Fruit fly (Drosophila melanogaster): ENCODE data around the gene eyg.

eyg gene

DNA sequence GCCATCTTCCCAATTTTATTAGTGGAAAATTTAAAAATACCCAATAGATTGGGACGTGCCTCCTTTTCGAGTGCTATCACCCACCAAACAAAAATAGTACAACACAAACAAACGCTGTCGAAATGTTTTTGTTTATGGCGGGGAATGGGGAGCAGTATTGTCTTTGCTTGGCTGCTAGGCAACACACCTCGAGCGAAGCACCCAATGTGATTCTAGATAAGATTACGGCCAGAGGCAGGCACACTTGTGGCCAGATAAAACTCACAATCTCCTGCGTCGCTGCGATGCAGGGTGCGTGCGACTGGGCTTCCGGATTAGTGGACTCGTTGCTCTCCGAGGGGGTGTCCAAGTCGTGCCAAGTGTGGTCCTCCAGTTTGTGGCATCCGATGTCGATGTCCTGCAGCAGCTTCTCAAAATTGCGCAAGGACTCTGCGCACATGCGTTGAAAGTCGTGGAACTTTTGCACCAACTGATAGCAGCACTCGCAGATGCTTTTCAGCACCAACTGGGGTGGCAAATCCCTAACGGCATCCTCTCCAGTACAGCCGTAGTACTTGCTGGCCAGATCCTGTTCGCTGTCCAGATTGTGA, 39.2 kb upstream of the eyg start (continued):
- TF ChIP-seq CG10543 (GFP tag; optimal IDR thresholded peaks at IDR 0.05), result peak; percentile 16
- no peak for TF ChIP-seq Oli (tag; optimal IDR thresholded peaks at IDR 0.05)
- TF ChIP-seq ci (GFP tag; IDR thresholded peaks at IDR 0.05), result peak; percentile 55; the same call in 2 of the 3 replicates
- TF ChIP-seq sens (GFP tag), result peak; percentile 68
- TF ChIP-seq CG8359 (GFP tag; optimal IDR thresholded peaks at IDR 0.05; ENCODE audit: borderline replicate concordance), result no peak
- TF ChIP-seq CG13775 (GFP tag; optimal IDR thresholded peaks at IDR 0.05), result no peak
- TF ChIP-seq vvl (GFP tag; IDR thresholded peaks at IDR 0.05), result no peak
- no peak for TF ChIP-seq CG9817 (tag; optimal IDR thresholded peaks at IDR 0.05)
- no peak for TF ChIP-seq Dbx (GFP tag; IDR thresholded peaks at IDR 0.05)
- no peak for TF ChIP-seq crp (GFP tag; optimal IDR thresholded peaks at IDR 0.05)
- TF ChIP-seq grn (GFP tag; optimal IDR thresholded peaks at IDR 0.05), result peak; percentile 95
- no peak for TF ChIP-seq onecut (GFP tag; IDR thresholded peaks at IDR 0.05)
- TF ChIP-seq sug (tag; optimal IDR thresholded peaks at IDR 0.05), result peak; percentile 68
- no peak for TF ChIP-seq Ada2b (GFP tag; IDR thresholded peaks at IDR 0.05)
- TF ChIP-seq Fer3 (tag; optimal IDR thresholded peaks at IDR 0.05), result no peak
- peak; percentile 9 for TF ChIP-seq mirr (GFP tag; optimal IDR thresholded peaks at IDR 0.05)
- no peak for TF ChIP-seq Fer1 (GFP tag; optimal IDR thresholded peaks at IDR 0.05)
- no peak for TF ChIP-seq CG5180 (GFP tag; optimal IDR thresholded peaks at IDR 0.05)
- TF ChIP-seq CG34224 (GFP tag; IDR thresholded peaks at IDR 0.05; ENCODE audit: partially characterized antibody), result no peak
- no peak for TF ChIP-seq dati (GFP tag; IDR thresholded peaks at IDR 0.05)
- TF ChIP-seq ttk (GFP tag; IDR thresholded peaks at IDR 0.05), result no peak
- no peak for TF ChIP-seq CG4328 (GFP tag; optimal IDR thresholded peaks at IDR 0.05)
- no peak for TF ChIP-seq Mrtf (GFP tag; IDR thresholded peaks at IDR 0.05)
- TF ChIP-seq bigmax (GFP tag; optimal IDR thresholded peaks at IDR 0.05), result no peak
- TF ChIP-seq nmo (GFP tag; optimal IDR thresholded peaks at IDR 0.05), result no peak
- no peak for TF ChIP-seq ken (GFP tag; IDR thresholded peaks at IDR 0.05)
- TF ChIP-seq shn (GFP tag; optimal IDR thresholded peaks at IDR 0.05), result no peak
- no peak for TF ChIP-seq insv (GFP tag; optimal IDR thresholded peaks at IDR 0.05)
- TF ChIP-seq z (GFP tag; IDR thresholded peaks at IDR 0.05), result peak; percentile 42; the same call in 2 of the 3 replicates
- TF ChIP-seq crol (GFP tag; IDR thresholded peaks at IDR 0.05), result peak; percentile 11; the same call in 1 of the 2 replicates
- TF ChIP-seq fd3F (GFP tag; optimal IDR thresholded peaks at IDR 0.05), result no peak
- no peak for TF ChIP-seq Drgx (GFP tag; IDR thresholded peaks at IDR 0.05)
- TF ChIP-seq CG3838 (GFP tag; optimal IDR thresholded peaks at IDR 0.05), result no peak
- TF ChIP-seq lbe (GFP tag; optimal IDR thresholded peaks at IDR 0.05), result no peak
- TF ChIP-seq Gsc (GFP tag; IDR thresholded peaks at IDR 0.05), result no peak
- TF ChIP-seq zen (tag; optimal IDR thresholded peaks at IDR 0.05), result no peak
- no peak for TF ChIP-seq Dip3 (GFP tag; optimal IDR thresholded peaks at IDR 0.05)
- no peak for TF ChIP-seq H15 (GFP tag; IDR thresholded peaks at IDR 0.05)
- no peak for TF ChIP-seq CG12236 (GFP tag; optimal IDR thresholded peaks at IDR 0.05)
- TF ChIP-seq CG6175 (GFP tag; IDR thresholded peaks at IDR 0.05), result peak; percentile 76; the same call in 2 of the 3 replicates
- TF ChIP-seq NfI (GFP tag; optimal IDR thresholded peaks at IDR 0.05), result no peak
- no peak for TF ChIP-seq E2f2 (GFP tag; IDR thresholded peaks at IDR 0.05)
- TF ChIP-seq CG13894 (tag; optimal IDR thresholded peaks at IDR 0.05), result no peak
- no peak for TF ChIP-seq dimm (GFP tag; IDR thresholded peaks at IDR 0.05)
- TF ChIP-seq Dfd (GFP tag; optimal IDR thresholded peaks at IDR 0.05), result no peak
- no peak for TF ChIP-seq CG11504 (tag; optimal IDR thresholded peaks at IDR 0.05)
- TF ChIP-seq NFAT (GFP tag; IDR thresholded peaks at IDR 0.05), result no peak
- TF ChIP-seq CG10267 (tag; optimal IDR thresholded peaks at IDR 0.05), result no peak
- no peak for TF ChIP-seq CG4617 (GFP tag; optimal IDR thresholded peaks at IDR 0.05; ENCODE audit: borderline replicate concordance)
- TF ChIP-seq sima (GFP tag; optimal IDR thresholded peaks at IDR 0.05), result no peak
- TF ChIP-seq Lim3 (GFP tag; IDR thresholded peaks at IDR 0.05), result no peak
